Fruit fly (Drosophila melanogaster) Kc167 (cell line): ENCODE data around the gene Ulp1.

Experiments
- insv ChIP-seq: fragments of >200 bp; optimal IDR thresholded peaks from 3 replicates; lab custom pipeline; 2018; ENCODE audit warnings: missing external identifiers
- psq ChIP-seq: fragments of >200 bp; optimal IDR thresholded peaks from 2 replicates; lab custom pipeline; 2017; ENCODE audit warnings: missing external identifiers
- ttk ChIP-seq: sonication (Bioruptor generic); optimal IDR thresholded peaks from 2 replicates; lab custom pipeline; 2017; ENCODE audit warnings: missing external identifiers

dm6 chrX:19241790-19242373 is 33.9 kb upstream of the Ulp1 start, which contains the start of gene CG14196:
- no peak for TF ChIP-seq insv
- TF ChIP-seq psq (lab: Kevin White, UChicago) = no peak
- TF ChIP-seq ttk (lab: Kevin White, UChicago) = no peak
